Worm (Caenorhabditis elegans): ENCODE data around the gene Y48G9A.7.

Gene Y48G9A.7

DNA sequence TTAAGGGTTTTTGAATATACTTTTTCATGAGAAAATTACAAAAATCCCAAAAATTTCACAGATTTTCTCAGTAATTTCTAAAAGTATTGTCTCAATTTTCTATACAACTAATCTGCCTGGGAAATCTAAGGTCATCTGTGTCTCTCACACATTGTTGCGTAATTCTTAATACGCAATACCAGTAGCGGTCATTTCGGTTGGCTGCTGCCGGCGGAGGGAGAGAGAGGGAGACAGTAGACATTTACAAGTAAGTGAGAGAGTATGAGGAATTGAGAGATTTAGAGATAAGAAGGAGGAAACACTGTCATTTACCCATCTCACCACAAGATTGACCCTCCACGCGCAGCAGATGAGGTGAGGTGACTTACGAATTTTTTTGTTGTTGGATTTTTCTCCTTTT is 15.6 kb downstream of the Y48G9A.7 start (continued):
- no peak for TF ChIP-seq ceh-24 (tag; optimal IDR thresholded peaks at IDR 0.05)
- no peak for TF ChIP-seq ceh-14 (tag; optimal IDR thresholded peaks at IDR 0.05)
- peak; percentile 50 for TF ChIP-seq hlh-30 (tag; optimal IDR thresholded peaks at IDR 0.05; ENCODE audit: insufficient read depth)
- no peak for TF ChIP-seq fkh-10 (GFP tag; optimal IDR thresholded peaks at IDR 0.05)
- no peak for TF ChIP-seq elt-4 (tag; optimal IDR thresholded peaks at IDR 0.05)
- no peak for TF ChIP-seq ceh-18 (tag; optimal IDR thresholded peaks at IDR 0.05)
- no peak for TF ChIP-seq F13H6.1 (tag; optimal IDR thresholded peaks at IDR 0.05)
- no peak for TF ChIP-seq hlh-6 (tag; optimal IDR thresholded peaks at IDR 0.05)
- TF ChIP-seq madf-2 (tag; optimal IDR thresholded peaks at IDR 0.05), result no peak
- no peak for TF ChIP-seq ceh-34 (tag; optimal IDR thresholded peaks at IDR 0.05)
- no peak for TF ChIP-seq eyg-1 (tag; optimal IDR thresholded peaks at IDR 0.05)
- no peak for TF ChIP-seq Y22D7AL.16 (tag; optimal IDR thresholded peaks at IDR 0.05)
- no peak for TF ChIP-seq T23F11.4 (GFP tag; optimal IDR thresholded peaks at IDR 0.05)
- peak; percentile 39 for TF ChIP-seq K09A11.1 (tag; optimal IDR thresholded peaks at IDR 0.05; ENCODE audit: insufficient read depth)
- no peak for TF ChIP-seq fkh-6 (tag; optimal IDR thresholded peaks at IDR 0.05)
- TF ChIP-seq hlh-13 (GFP tag; optimal IDR thresholded peaks at IDR 0.05), result no peak
- no peak for TF ChIP-seq dmd-4 (tag; optimal IDR thresholded peaks at IDR 0.05; ENCODE audit: borderline replicate concordance)
- no peak for TF ChIP-seq lim-6 (tag; optimal IDR thresholded peaks at IDR 0.05)
- TF ChIP-seq pat-9 (tag; optimal IDR thresholded peaks at IDR 0.05), result no peak
- TF ChIP-seq nhr-232 (tag; optimal IDR thresholded peaks at IDR 0.05), result no peak
- TF ChIP-seq pqm-1 (tag; optimal IDR thresholded peaks at IDR 0.05), result no peak
- TF ChIP-seq ttx-3 (tag; optimal IDR thresholded peaks at IDR 0.05), result no peak
- no peak for TF ChIP-seq sox-2 (GFP tag; IDR thresholded peaks at IDR 0.05)
- peak; percentile 49 for TF ChIP-seq tbx-2 (tag; optimal IDR thresholded peaks at IDR 0.05)
- TF ChIP-seq ceh-6 (GFP tag; optimal IDR thresholded peaks at IDR 0.05), result no peak
- TF ChIP-seq lin-11 (tag; optimal IDR thresholded peaks at IDR 0.05), result no peak
- TF ChIP-seq ets-4 (tag; optimal IDR thresholded peaks at IDR 0.05), result no peak
- no peak for TF ChIP-seq mec-3 (tag; optimal IDR thresholded peaks at IDR 0.05; ENCODE audit: borderline replicate concordance)
- TF ChIP-seq fax-1 (tag; optimal IDR thresholded peaks at IDR 0.05), result no peak
- TF ChIP-seq sox-4 (tag; optimal IDR thresholded peaks at IDR 0.05), result no peak
- no peak for TF ChIP-seq dve-1 (tag; optimal IDR thresholded peaks at IDR 0.05)
- no peak for TF ChIP-seq pax-1 (tag; optimal IDR thresholded peaks at IDR 0.05)
- no peak for TF ChIP-seq gmeb-2 (tag; optimal IDR thresholded peaks at IDR 0.05)
- TF ChIP-seq ceh-31 (tag; optimal IDR thresholded peaks at IDR 0.05), result peak; percentile 66
- no peak for TF ChIP-seq zip-5 (tag; optimal IDR thresholded peaks at IDR 0.05)
- TF ChIP-seq hlh-15 (tag; optimal IDR thresholded peaks at IDR 0.05), result no peak
- no peak for TF ChIP-seq sdc-2 (tag; optimal IDR thresholded peaks at IDR 0.05)
- TF ChIP-seq ref-2 (tag; optimal IDR thresholded peaks at IDR 0.05), result peak; percentile 42
- TF ChIP-seq ceh-2 (tag; optimal IDR thresholded peaks at IDR 0.05), result no peak
- no peak for TF ChIP-seq ceh-9 (tag; optimal IDR thresholded peaks at IDR 0.05)
- no peak for TF ChIP-seq che-1 (tag; optimal IDR thresholded peaks at IDR 0.05)

DNA sequence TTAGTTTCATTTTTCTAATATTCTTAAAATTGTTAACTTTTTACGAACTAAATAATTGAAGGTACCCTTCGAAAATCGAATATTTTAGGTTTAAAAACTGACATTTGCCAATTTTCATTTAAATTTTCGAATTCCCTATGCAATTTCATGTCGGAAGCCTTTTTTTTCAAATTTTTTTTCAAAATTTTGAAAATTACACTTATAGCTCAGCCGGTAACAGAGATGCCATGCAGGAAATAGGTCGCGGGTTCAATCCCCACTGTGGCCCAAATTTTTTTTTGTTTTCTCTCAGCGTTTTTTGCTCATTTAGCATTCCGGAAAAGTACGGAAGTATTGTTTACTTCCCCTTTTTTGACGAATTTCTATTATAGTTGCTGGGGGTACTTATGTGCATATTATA is 19.0 kb downstream of the Y48G9A.7 start:
- no peak for TF ChIP-seq ceh-18 (tag; optimal IDR thresholded peaks at IDR 0.05)
- no peak for TF ChIP-seq rnt-1 (tag; optimal IDR thresholded peaks at IDR 0.05)
- no peak for TF ChIP-seq sdc-2 (tag; optimal IDR thresholded peaks at IDR 0.05)
- TF ChIP-seq ceh-9 (tag; optimal IDR thresholded peaks at IDR 0.05), result no peak
- no peak for TF ChIP-seq ztf-16 (tag; optimal IDR thresholded peaks at IDR 0.05)
- no peak for TF ChIP-seq pros-1 (tag; optimal IDR thresholded peaks at IDR 0.05)
- no peak for TF ChIP-seq lim-6 (tag; optimal IDR thresholded peaks at IDR 0.05)
- no peak for TF ChIP-seq unc-3 (GFP tag; conservative IDR thresholded peaks at IDR 0.05)
- TF ChIP-seq unc-3 (tag; optimal IDR thresholded peaks at IDR 0.05), result no peak
- TF ChIP-seq hlh-8 (tag; optimal IDR thresholded peaks at IDR 0.05), result no peak
- TF ChIP-seq sox-4 (tag; optimal IDR thresholded peaks at IDR 0.05), result no peak
- no peak for TF ChIP-seq pha-2 (tag; optimal IDR thresholded peaks at IDR 0.05)
- no peak for TF ChIP-seq elt-4 (tag; optimal IDR thresholded peaks at IDR 0.05)

Data from whole organism, late embryonic.